Worm (Caenorhabditis elegans): Measurements from ENCODE around the gene D1054.1.

Gene D1054.1

ce11 chrV:10784011-10784410 lies 14.0 kb upstream of the D1054.1 start, which contains the start of gene D1054.8:
D1054.8 (plus strand) TSS chrV:10784311.
- TF ChIP-seq unc-62 (GFP tag; optimal IDR thresholded peaks at IDR 0.05), result no peak

ce11 chrV:10776528-10777055 lies 6.6 kb upstream of the D1054.1 start, which contains the start of gene D1054.5:
D1054.5 (minus strand) TSS chrV:10776578.
- no peak for TF ChIP-seq unc-62 (GFP tag; optimal IDR thresholded peaks at IDR 0.05)

- TF ChIP-seq unc-62 (GFP tag; optimal IDR thresholded peaks at IDR 0.05), result no peak
Observed at ce11 chrV:10773216-10773615, 3.2 kb upstream of the D1054.1 start.

ce11 chrV:10771390-10771789 lies 1.4 kb upstream of the D1054.1 start, which contains the start of gene D1054.3:
D1054.3 (plus strand) TSS chrV:10771451.
- no peak for TF ChIP-seq unc-62 (GFP tag; optimal IDR thresholded peaks at IDR 0.05)

- TF ChIP-seq unc-62 (GFP tag; optimal IDR thresholded peaks at IDR 0.05), result no peak
Observed at ce11 chrV:10768892-10769291, 1.1 kb downstream of the D1054.1 start.

- TF ChIP-seq unc-62 (GFP tag; optimal IDR thresholded peaks at IDR 0.05), result no peak
Observed at ce11 chrV:10764066-10764465, 6.0 kb downstream of the D1054.1 start, which contains the start of gene ocr-1. ocr-1 (plus strand) TSS chrV:10764366.

- TF ChIP-seq unc-62 (GFP tag; optimal IDR thresholded peaks at IDR 0.05), result no peak
Observed at ce11 chrV:10762695-10763094, 7.3 kb downstream of the D1054.1 start, which contains the start of gene sre-6. sre-6 (minus strand) TSS chrV:10762795.

ce11 chrV:10760839-10761238 lies 9.2 kb downstream of the D1054.1 start:
- no peak for TF ChIP-seq unc-62 (GFP tag; optimal IDR thresholded peaks at IDR 0.05)

ce11 chrV:10758658-10759057 lies 11.4 kb downstream of the D1054.1 start, which contains the start of gene F28H7.8:
F28H7.8 (plus strand) TSS chrV:10758958.
- TF ChIP-seq unc-62 (GFP tag; optimal IDR thresholded peaks at IDR 0.05), result no peak

- TF ChIP-seq unc-62 (GFP tag; optimal IDR thresholded peaks at IDR 0.05), result no peak
Observed at ce11 chrV:10757128-10757527, 12.9 kb downstream of the D1054.1 start.

ce11 chrV:10756698-10757097 lies 13.3 kb downstream of the D1054.1 start, which contains the start of gene irld-6:
irld-6 (minus strand) TSS chrV:10756798.
- no peak for TF ChIP-seq unc-62 (GFP tag; optimal IDR thresholded peaks at IDR 0.05)

- no peak for TF ChIP-seq unc-62 (GFP tag; optimal IDR thresholded peaks at IDR 0.05)
Observed at ce11 chrV:10754050-10754449, 16.0 kb downstream of the D1054.1 start, which contains the start of gene F28H7.7. F28H7.7 (minus strand) TSS chrV:10754150.

- TF ChIP-seq unc-62 (GFP tag; optimal IDR thresholded peaks at IDR 0.05), result no peak
Observed at ce11 chrV:10750630-10751029, 19.4 kb downstream of the D1054.1 start, which contains the start of gene F28H7.3. F28H7.3 (minus strand) TSS chrV:10750788.

ce11 chrV:10747263-10747951 lies 22.6 kb downstream of the D1054.1 start, which contains the start of the genes selt-1.2 and F28H7.2:
selt-1.2 (minus strand) TSS chrV:10747363.
F28H7.2 (plus strand) TSS chrV:10747901.
- no peak for TF ChIP-seq unc-62 (GFP tag; optimal IDR thresholded peaks at IDR 0.05)

- TF ChIP-seq unc-62 (GFP tag; optimal IDR thresholded peaks at IDR 0.05), result no peak
Observed at ce11 chrV:10745034-10745433, 25.0 kb downstream of the D1054.1 start, which contains the start of gene srj-21. srj-21 (plus strand) TSS chrV:10745334.

ce11 chrV:10743649-10744048 lies 26.4 kb downstream of the D1054.1 start, which contains the start of gene srj-22:
srj-22 (minus strand) TSS chrV:10743749.
- TF ChIP-seq unc-62 (GFP tag; optimal IDR thresholded peaks at IDR 0.05), result no peak

- TF ChIP-seq unc-62 (GFP tag; optimal IDR thresholded peaks at IDR 0.05), result no peak
Observed at ce11 chrV:10741357-10741756, 28.7 kb downstream of the D1054.1 start, which contains the start of gene ZC302.3. ZC302.3 (minus strand) TSS chrV:10741457.

Measured in whole organism, dauer.